Worm (Caenorhabditis elegans): Measurements from ENCODE around the gene pbs-1.

DNA sequence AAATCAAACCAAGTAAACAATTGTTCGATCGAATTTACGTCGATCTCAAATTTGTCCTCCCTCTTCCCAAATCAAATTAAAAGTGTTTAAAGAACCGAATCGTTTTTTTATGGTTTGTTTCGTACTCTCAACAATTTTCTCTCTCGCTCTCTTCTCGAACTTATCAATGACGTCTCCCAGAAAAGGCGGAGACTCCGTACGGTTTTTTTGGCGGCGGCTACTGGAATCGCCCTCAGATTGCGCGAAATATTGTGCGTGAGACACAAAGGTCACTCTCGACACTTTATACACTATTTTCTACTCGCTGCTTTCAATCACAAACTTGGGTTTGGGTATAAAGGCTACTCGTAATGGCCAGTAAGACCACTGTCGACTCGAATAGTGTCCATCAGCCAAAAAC lies 10.9 kb upstream of the pbs-1 start, which contains the start of gene epic-2:
- TF ChIP-seq ceh-36 (tag; optimal IDR thresholded peaks at IDR 0.05), result no peak
- no peak for TF ChIP-seq tbx-37 (GFP tag; conservative IDR thresholded peaks at IDR 0.05)
- TF ChIP-seq flt-1 (GFP tag; IDR thresholded peaks at IDR 0.05), result no peak
- no peak for TF ChIP-seq ceh-13 (GFP tag; optimal IDR thresholded peaks at IDR 0.05)
- TF ChIP-seq ets-7 (tag; optimal IDR thresholded peaks at IDR 0.05), result no peak
- TF ChIP-seq sea-1 (GFP tag; conservative IDR thresholded peaks at IDR 0.05), result no peak
- no peak for TF ChIP-seq pes-1 (GFP tag; IDR thresholded peaks at IDR 0.05)
- TF ChIP-seq hmbx-1 (tag; optimal IDR thresholded peaks at IDR 0.05), result no peak
- TF ChIP-seq ama-1 (optimal IDR thresholded peaks at IDR 0.05), result no peak
- TF ChIP-seq tra-4 (tag; optimal IDR thresholded peaks at IDR 0.05), result no peak
- TF ChIP-seq scrt-1 (GFP tag; IDR thresholded peaks at IDR 0.05), result no peak
- TF ChIP-seq hmg-4 (GFP tag; optimal IDR thresholded peaks at IDR 0.05), result no peak
- TF ChIP-seq hnd-1 (tag; optimal IDR thresholded peaks at IDR 0.05), result no peak
- TF ChIP-seq B0310.2 (tag; optimal IDR thresholded peaks at IDR 0.05), result no peak
